Worm (Caenorhabditis elegans) whole organism, L4 larva: ENCODE measurements around the gene ttbk-3.
"Not testable (repeated sequence)": the region's sequence is repeated elsewhere in the genome, so short reads cannot be mapped to it uniquely, and the experiment has no call there.

Experiments used
- F37D6.2 ChIP-seq: sonication (generic microtip); optimal IDR thresholded peaks from 2 replicates; lab custom pipeline; 2016; ENCODE audit warnings: mild to moderate bottlenecking, missing genetic modification characterization, missing compliant biosample characterization
- Y105C5A.15 ChIP-seq: fragments of 200-800 bp; sonication (Bioruptor generic); IDR thresholded peaks from 2 replicates; pipeline ENCODE4 v1.3.6; 2022; ENCODE audit warnings: missing genetic modification characterization, missing compliant biosample characterization
- ceh-32 ChIP-seq: sonication (generic microtip); optimal IDR thresholded peaks from 2 replicates; lab custom pipeline; 2016; ENCODE audit warnings: mild to moderate bottlenecking, missing genetic modification characterization, missing compliant biosample characterization; ENCODE audit not compliant: poor library complexity
- daf-16 ChIP-seq, 3 experiments: sonication (generic microtip); optimal IDR thresholded peaks; 2 replicates each; lab custom pipeline; 2016 to 2017; ENCODE audit warnings: missing genetic modification characterization in 3 of 3, missing genetic modification reagents in 3 of 3, mild to moderate bottlenecking in 2 of 3, missing compliant biosample characterization in 2 of 3, missing biosample characterization in 1 of 3, moderate library complexity in 1 of 3
- dmd-8 ChIP-seq: fragments of 200-800 bp; sonication (Bioruptor generic); IDR thresholded peaks from 2 replicates; pipeline ENCODE4 v1.3.6; 2022; ENCODE audit warnings: missing genetic modification characterization, missing compliant biosample characterization
- lin-38 ChIP-seq: fragments of 200-800 bp; sonication (Bioruptor generic); IDR thresholded peaks from 2 replicates; pipeline ENCODE4 v1.3.6; 2022; ENCODE audit warnings: missing genetic modification reagents, missing genetic modification characterization, missing compliant biosample characterization
- nhr-28 ChIP-seq: fragments of 150-350 bp; optimal IDR thresholded peaks from 2 replicates; lab custom pipeline; 2014; ENCODE audit warnings: missing biosample characterization, missing genetic modification characterization

The ttbk-3 gene

DNA sequence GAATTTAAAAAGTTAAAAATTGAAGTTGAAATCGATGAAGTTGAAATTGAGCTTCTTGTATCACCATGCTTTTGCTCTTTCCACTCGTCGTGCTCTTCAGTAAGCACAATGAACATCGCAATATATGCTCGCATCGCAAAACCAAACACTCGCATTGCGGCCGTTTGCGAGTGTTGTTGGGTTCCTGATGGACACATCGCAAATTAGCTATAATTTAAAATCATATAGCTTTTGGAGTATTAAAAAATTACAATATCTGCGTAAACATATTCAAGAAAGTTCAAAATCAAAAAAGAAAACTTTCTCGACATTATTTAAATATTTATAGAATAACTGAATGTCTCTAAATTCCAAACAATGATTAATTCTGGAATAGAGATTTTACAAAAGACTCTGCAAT, 47.7 kb downstream of the ttbk-3 start, which contains the start of gene K07F5.17 (continued):
- TF ChIP-seq ceh-32 (tag; lab: Kevin White, UChicago) (no peak), F37D6.2 (tag; lab: Kevin White, UChicago) (no peak)

DNA sequence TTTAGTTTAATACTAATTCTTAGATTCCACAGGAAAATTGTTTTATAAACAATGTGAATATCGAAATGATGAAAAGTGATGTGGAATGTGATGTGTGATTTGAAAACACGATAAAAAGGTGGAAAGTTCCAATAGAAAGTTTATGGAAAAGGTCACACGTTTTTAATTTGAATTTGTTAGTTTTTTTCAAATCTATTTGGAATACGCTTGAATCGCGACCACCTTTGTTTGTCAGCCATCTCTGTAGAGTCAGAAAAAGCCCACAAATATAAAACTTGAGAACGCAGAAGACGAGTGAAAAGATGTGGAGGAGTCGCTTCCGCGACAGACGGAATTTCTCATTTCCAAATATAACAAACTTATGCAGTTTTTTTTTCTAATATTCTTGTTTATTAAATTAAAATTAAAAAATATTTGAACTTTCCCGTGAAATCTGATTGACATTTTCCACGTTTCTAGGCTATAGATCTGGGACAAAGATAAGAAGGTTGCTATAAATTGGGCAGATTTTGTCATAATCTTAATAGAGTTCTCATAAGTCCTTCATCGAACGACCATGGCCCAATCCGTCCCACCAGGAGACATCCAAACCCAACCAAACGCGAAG, 48.7 kb downstream of the ttbk-3 start, which contains the start of the genes kin-24 and msp-56:
Gene kin-24 (minus strand): TSS at position 101 of the 607 bp plus-strand sequence.
Gene msp-56 (plus strand): TSS at position 557 of the 607 bp plus-strand sequence.
- no peak for TF ChIP-seq lin-38 (GFP tag; lab: Robert Waterston, UW)
- 0 out of 2 replicates have a peak, but pooled peaks have one; percentile 35 for TF ChIP-seq dmd-8

DNA sequence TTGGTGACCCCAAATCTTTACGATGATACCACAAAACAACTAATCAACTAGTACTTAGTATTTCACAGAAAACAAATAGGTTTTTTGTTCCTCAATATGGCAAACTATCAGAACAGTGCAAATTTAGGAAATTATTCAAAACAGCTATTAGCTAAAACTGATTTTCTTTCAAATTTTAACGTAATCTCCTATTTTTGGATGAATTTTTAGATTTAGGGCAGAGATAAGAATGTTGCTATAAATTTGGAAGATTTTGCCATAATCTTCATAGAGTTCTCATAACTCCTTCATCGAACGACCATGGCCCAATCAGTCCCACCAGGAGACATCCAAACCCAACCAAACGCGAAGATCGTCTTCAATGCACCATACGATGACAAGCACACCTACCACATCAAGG, 52.4 kb downstream of the ttbk-3 start, which contains the start of gene msp-10:
Gene msp-10 (plus strand): TSS at position 301 of the 400 bp plus-strand sequence.
- not testable (repeated sequence) for TF ChIP-seq daf-16 (GFP tag; optimal IDR thresholded peaks at IDR 0.05; lab: Kevin White, UChicago); daf-16 (tag; optimal IDR thresholded peaks at IDR 0.05; lab: Kevin White, UChicago); Y105C5A.15 (GFP tag; lab: Robert Waterston, UW); nhr-28
